Worm (Caenorhabditis elegans): ENCODE data around the gene C08F8.15.
A peak's percentile ranks its signal among the peaks of the same experiment; 100 is the strongest.

C08F8.15 gene

ce11 chrIV:11126028-11126427, 34.6 kb downstream of the C08F8.15 start:
- TF ChIP-seq ref-1 (GFP tag; conservative IDR thresholded peaks at IDR 0.05) (no peak), tab-1 (GFP tag; IDR thresholded peaks at IDR 0.05) (no peak), cog-1 (tag; optimal IDR thresholded peaks at IDR 0.05) (no peak), klf-2 (GFP tag; conservative IDR thresholded peaks at IDR 0.05) (no peak), T22C8.4 (GFP tag; IDR thresholded peaks at IDR 0.05) (no peak), flt-1 (GFP tag; IDR thresholded peaks at IDR 0.05) (no peak), med-1 (GFP tag; optimal IDR thresholded peaks at IDR 0.05; ENCODE audit: insufficient read depth) (no peak), ztf-29 (GFP tag; IDR thresholded peaks at IDR 0.05) (no peak), ztf-23 (GFP tag; IDR thresholded peaks at IDR 0.05) (no peak)

ce11 chrIV:11126004-11126027, 34.8 kb downstream of the C08F8.15 start, which contains the start of gene swsn-4:
TSS of gene swsn-4 (plus strand) at chrIV:11126024.
- TF ChIP-seq klf-2 (GFP tag; conservative IDR thresholded peaks at IDR 0.05) (no peak), flt-1 (GFP tag; IDR thresholded peaks at IDR 0.05) (no peak), ztf-29 (GFP tag; IDR thresholded peaks at IDR 0.05) (no peak), T22C8.4 (GFP tag; IDR thresholded peaks at IDR 0.05) (no peak), med-1 (GFP tag; optimal IDR thresholded peaks at IDR 0.05; ENCODE audit: insufficient read depth) (no peak), ztf-23 (GFP tag; IDR thresholded peaks at IDR 0.05) (no peak), tab-1 (GFP tag; IDR thresholded peaks at IDR 0.05) (no peak), cog-1 (tag; optimal IDR thresholded peaks at IDR 0.05) (no peak), ref-1 (GFP tag; conservative IDR thresholded peaks at IDR 0.05) (no peak)

- no peak for TF ChIP-seq flt-1 (GFP tag; IDR thresholded peaks at IDR 0.05)
- no peak for TF ChIP-seq tab-1 (GFP tag; IDR thresholded peaks at IDR 0.05)
- TF ChIP-seq med-1 (GFP tag; optimal IDR thresholded peaks at IDR 0.05; ENCODE audit: insufficient read depth) = no peak
- TF ChIP-seq klf-2 (GFP tag; conservative IDR thresholded peaks at IDR 0.05) = no peak
Measured at ce11 chrIV:11125604-11126003, 35.0 kb downstream of the C08F8.15 start.

- TF ChIP-seq ref-1 (GFP tag; conservative IDR thresholded peaks at IDR 0.05) (no peak), tab-1 (GFP tag; IDR thresholded peaks at IDR 0.05) (no peak), ztf-23 (GFP tag; IDR thresholded peaks at IDR 0.05) (no peak), klf-2 (GFP tag; conservative IDR thresholded peaks at IDR 0.05) (no peak), T22C8.4 (GFP tag; IDR thresholded peaks at IDR 0.05) (no peak), cog-1 (tag; optimal IDR thresholded peaks at IDR 0.05) (no peak), ztf-29 (GFP tag; IDR thresholded peaks at IDR 0.05) (no peak), flt-1 (GFP tag; IDR thresholded peaks at IDR 0.05) (no peak), med-1 (GFP tag; optimal IDR thresholded peaks at IDR 0.05; ENCODE audit: insufficient read depth) (no peak)
Measured at ce11 chrIV:11125200-11125599, 35.4 kb downstream of the C08F8.15 start.

- TF ChIP-seq flt-1 (GFP tag; IDR thresholded peaks at IDR 0.05) = no peak
- no peak for TF ChIP-seq med-1 (GFP tag; optimal IDR thresholded peaks at IDR 0.05; ENCODE audit: insufficient read depth)
- TF ChIP-seq ref-1 (GFP tag; conservative IDR thresholded peaks at IDR 0.05) = no peak
- TF ChIP-seq ztf-29 (GFP tag; IDR thresholded peaks at IDR 0.05) = no peak
- TF ChIP-seq ztf-23 (GFP tag; IDR thresholded peaks at IDR 0.05) = no peak
- no peak for TF ChIP-seq klf-2 (GFP tag; conservative IDR thresholded peaks at IDR 0.05)
- TF ChIP-seq cog-1 (tag; optimal IDR thresholded peaks at IDR 0.05) = no peak
- no peak for TF ChIP-seq tab-1 (GFP tag; IDR thresholded peaks at IDR 0.05)
- TF ChIP-seq T22C8.4 (GFP tag; IDR thresholded peaks at IDR 0.05) = no peak
Measured at ce11 chrIV:11124674-11125073, 35.9 kb downstream of the C08F8.15 start, which contains the start of gene spo-11. TSS of gene spo-11 (minus strand) at chrIV:11124862.

DNA sequence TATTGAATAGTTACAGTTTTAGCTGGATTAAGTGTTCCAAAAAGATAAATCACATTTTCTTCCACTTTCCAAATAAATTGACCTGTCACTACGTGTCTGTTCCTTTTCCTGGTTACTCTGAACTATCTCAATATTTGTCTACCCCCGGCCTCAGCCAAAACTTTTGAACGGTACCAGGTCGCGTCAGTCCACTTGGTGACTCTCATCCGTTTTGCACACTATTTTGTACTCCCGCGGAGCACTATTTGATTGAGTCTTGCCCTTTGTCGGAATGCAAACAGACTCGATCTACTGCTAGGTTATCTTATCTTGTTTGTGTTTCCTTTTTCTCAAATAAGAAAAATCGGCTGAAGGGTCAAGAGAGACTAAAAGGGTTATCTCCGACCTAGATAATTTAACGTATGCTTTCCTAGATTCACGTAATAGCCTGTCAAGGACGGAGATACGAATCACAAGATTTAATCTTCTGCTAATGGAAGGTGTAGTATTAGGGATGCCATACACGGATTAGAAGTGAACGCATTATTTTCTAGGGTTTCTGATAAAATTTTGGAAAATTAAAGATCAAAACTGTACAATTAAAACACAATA, 40.5 kb downstream of the C08F8.15 start:
- no peak for TF ChIP-seq med-1 (GFP tag; optimal IDR thresholded peaks at IDR 0.05; ENCODE audit: insufficient read depth)
- TF ChIP-seq flt-1 (GFP tag; IDR thresholded peaks at IDR 0.05) = 0 out of 2 replicates have a peak, but pooled peaks have one; percentile 56
- TF ChIP-seq ztf-29 (GFP tag; IDR thresholded peaks at IDR 0.05) = no peak
- 0 out of 2 replicates have a peak, but pooled peaks have one; percentile 41 for TF ChIP-seq ztf-23 (GFP tag; IDR thresholded peaks at IDR 0.05)

DNA sequence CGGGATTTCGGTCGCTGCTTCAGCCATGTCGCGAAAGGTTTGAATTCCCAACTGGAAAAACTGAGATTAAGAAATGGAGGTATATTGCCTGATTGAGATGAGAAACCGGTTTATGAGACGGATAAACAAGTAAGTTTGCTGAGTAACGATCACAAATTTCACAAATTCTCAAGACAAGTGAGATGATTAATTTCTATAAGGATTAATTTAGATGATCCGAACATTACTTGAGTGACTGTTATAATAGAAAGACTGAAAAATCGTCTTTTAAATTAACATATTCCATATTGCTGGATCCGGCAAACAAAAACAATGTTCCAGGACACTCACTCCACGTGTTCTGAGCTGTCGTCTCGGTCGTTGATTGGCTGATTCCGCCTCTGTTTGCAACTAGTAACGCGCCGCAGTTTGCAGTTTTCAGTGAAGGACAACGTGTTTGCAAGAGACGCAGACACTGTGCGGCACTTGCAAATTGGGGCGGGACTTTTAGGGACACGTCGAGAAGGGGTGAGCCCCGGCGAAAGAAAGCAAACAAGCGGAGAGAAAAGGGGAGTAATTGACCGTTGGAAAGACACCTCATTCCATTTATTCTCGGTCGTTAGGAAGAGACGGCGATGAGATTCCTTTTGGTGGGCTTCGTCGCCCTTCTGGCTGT, 41.6 kb downstream of the C08F8.15 start, which contains the start of the genes imp-2 and enpl-1:
Gene imp-2, minus strand, starts transcription at position 51 of the 655 bp plus-strand sequence.
Gene enpl-1, plus strand, starts transcription at position 462 of the 655 bp plus-strand sequence.
- TF ChIP-seq ref-1 (GFP tag; conservative IDR thresholded peaks at IDR 0.05) (no peak), ztf-29 (GFP tag; IDR thresholded peaks at IDR 0.05) (peak; percentile 34; the same call in 1 of the 2 replicates), ztf-23 (GFP tag; IDR thresholded peaks at IDR 0.05) (peak; percentile 49; the same call in 1 of the 2 replicates), cog-1 (tag; optimal IDR thresholded peaks at IDR 0.05) (peak; percentile 90), tab-1 (GFP tag; IDR thresholded peaks at IDR 0.05) (0 out of 2 replicates have a peak, but pooled peaks have one; percentile 62), klf-2 (GFP tag; conservative IDR thresholded peaks at IDR 0.05) (0 out of 2 replicates have a peak, but pooled peaks have one; percentile 26), flt-1 (GFP tag; IDR thresholded peaks at IDR 0.05) (peak; percentile 72; the same call in 1 of the 2 replicates), med-1 (GFP tag; optimal IDR thresholded peaks at IDR 0.05; ENCODE audit: insufficient read depth) (no peak), T22C8.4 (GFP tag; IDR thresholded peaks at IDR 0.05) (no peak)

- TF ChIP-seq ref-1 (GFP tag; conservative IDR thresholded peaks at IDR 0.05) (no peak), med-1 (GFP tag; optimal IDR thresholded peaks at IDR 0.05; ENCODE audit: insufficient read depth) (no peak), cog-1 (tag; optimal IDR thresholded peaks at IDR 0.05) (no peak), T22C8.4 (GFP tag; IDR thresholded peaks at IDR 0.05) (no peak), flt-1 (GFP tag; IDR thresholded peaks at IDR 0.05) (no peak), klf-2 (GFP tag; conservative IDR thresholded peaks at IDR 0.05) (no peak), ztf-29 (GFP tag; IDR thresholded peaks at IDR 0.05) (no peak), ztf-23 (GFP tag; IDR thresholded peaks at IDR 0.05) (no peak), tab-1 (GFP tag; IDR thresholded peaks at IDR 0.05) (no peak)
Measured at ce11 chrIV:11112641-11113040, 48.0 kb downstream of the C08F8.15 start, which contains the start of gene clc-9. TSS of gene clc-9 (plus strand) at chrIV:11112941.

DNA sequence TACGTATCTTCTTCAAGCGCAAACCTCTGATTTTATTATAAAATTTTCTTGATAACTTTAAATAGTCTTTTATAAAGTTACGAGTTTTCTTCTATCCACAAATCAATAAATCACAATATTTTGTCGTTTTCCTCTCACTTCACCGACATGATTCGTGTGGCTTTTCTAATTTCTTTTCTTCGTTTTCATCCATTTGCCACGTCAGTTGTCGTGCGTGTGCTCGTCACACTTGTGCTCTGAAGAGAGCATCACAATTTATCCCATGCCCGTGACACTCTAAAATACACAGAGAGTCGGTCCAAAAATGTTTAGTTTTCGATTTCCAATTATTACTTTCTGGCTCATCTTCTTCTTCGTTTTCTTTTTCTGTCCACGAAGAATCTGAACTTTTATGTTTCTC, 48.7 kb downstream of the C08F8.15 start:
- TF ChIP-seq klf-2 (GFP tag; conservative IDR thresholded peaks at IDR 0.05) (no peak), ztf-29 (GFP tag; IDR thresholded peaks at IDR 0.05) (no peak), tab-1 (GFP tag; IDR thresholded peaks at IDR 0.05) (no peak), ztf-23 (GFP tag; IDR thresholded peaks at IDR 0.05) (no peak), ref-1 (GFP tag; conservative IDR thresholded peaks at IDR 0.05) (no peak), T22C8.4 (GFP tag; IDR thresholded peaks at IDR 0.05) (no peak)
